Fruit fly (Drosophila melanogaster) whole organism, embryonic: ENCODE data around the gene CG9018.

Experiments used
- ATbp ChIP-seq: fragments of 200-800 bp; sonication (Bioruptor generic); optimal IDR thresholded peaks from 2 replicates; lab custom pipeline; 2017; ENCODE audit warnings: missing biosample characterization, mild to moderate bottlenecking, missing genetic modification characterization, missing genetic modification reagents
- Aef1 ChIP-seq: fragments of 200-800 bp; sonication (Bioruptor generic); IDR thresholded peaks from 3 replicates; pipeline ENCODE4 v1.3.6; 2022; ENCODE audit warnings: missing biosample characterization, missing genetic modification characterization
- B-H1 ChIP-seq: fragments of 200-800 bp; sonication (Bioruptor generic); IDR thresholded peaks from 3 replicates; pipeline ENCODE4 v1.3.6; 2022; ENCODE audit warnings: missing biosample characterization, missing genetic modification characterization
- CG10565 ChIP-seq: fragments of 200-800 bp; sonication (Bioruptor generic); optimal IDR thresholded peaks from 3 replicates; lab custom pipeline; 2016; ENCODE audit warnings: missing biosample characterization, mild to moderate bottlenecking, missing genetic modification characterization
- CG11695 ChIP-seq: fragments of 200-800 bp; sonication (Bioruptor generic); IDR thresholded peaks from 3 replicates; pipeline ENCODE4 v1.3.6; 2022; ENCODE audit warnings: missing biosample characterization, missing genetic modification characterization
- CG12071 ChIP-seq: fragments of 200-800 bp; sonication (Bioruptor generic); optimal IDR thresholded peaks from 3 replicates; lab custom pipeline; 2018; ENCODE audit warnings: missing biosample characterization, mild to moderate bottlenecking, missing genetic modification characterization
- CG14014 ChIP-seq: fragments of 200-800 bp; sonication (Bioruptor generic); IDR thresholded peaks from 2 replicates; pipeline ENCODE4 v1.3.6; 2022; ENCODE audit warnings: missing biosample characterization, missing genetic modification characterization
- CG14667 ChIP-seq: fragments of 200-800 bp; sonication (Bioruptor generic); IDR thresholded peaks from 2 replicates; pipeline ENCODE4 v1.3.6; 2022; ENCODE audit warnings: missing biosample characterization, missing genetic modification characterization
- CG15011 ChIP-seq: fragments of 200-800 bp; sonication (Bioruptor generic); optimal IDR thresholded peaks from 3 replicates; lab custom pipeline; 2018; ENCODE audit warnings: missing biosample characterization, mild to moderate bottlenecking, missing genetic modification characterization
- CG15073 ChIP-seq: fragments of 200-800 bp; sonication (Bioruptor generic); optimal IDR thresholded peaks from 2 replicates; lab custom pipeline; 2016; ENCODE audit warnings: missing biosample characterization, missing genetic modification characterization
- CG15696 ChIP-seq: fragments of 200-800 bp; sonication (Bioruptor generic); optimal IDR thresholded peaks from 2 replicates; lab custom pipeline; 2019; ENCODE audit warnings: missing biosample characterization, mild to moderate bottlenecking, missing genetic modification characterization, moderate library complexity
- CG1603 ChIP-seq: fragments of 200-800 bp; sonication (Bioruptor generic); optimal IDR thresholded peaks from 2 replicates; lab custom pipeline; 2019; ENCODE audit warnings: missing biosample characterization, mild to moderate bottlenecking, missing genetic modification characterization, moderate library complexity
- CG17361 ChIP-seq: fragments of 200-800 bp; sonication (Bioruptor generic); IDR thresholded peaks from 3 replicates; pipeline ENCODE4 v1.3.6; 2022; ENCODE audit warnings: missing biosample characterization, missing genetic modification characterization
- CG3847 ChIP-seq: fragments of 200-800 bp; sonication (Bioruptor generic); IDR thresholded peaks from 2 replicates; pipeline ENCODE4 v1.3.6; 2022; ENCODE audit warnings: missing biosample characterization, missing genetic modification characterization
- CG3995 ChIP-seq: fragments of 200-800 bp; sonication (Bioruptor generic); optimal IDR thresholded peaks from 3 replicates; lab custom pipeline; 2016; ENCODE audit warnings: missing biosample characterization, missing genetic modification characterization
- CG4328 ChIP-seq: fragments of 200-800 bp; sonication (Bioruptor generic); optimal IDR thresholded peaks from 3 replicates; lab custom pipeline; 2017; ENCODE audit warnings: missing biosample characterization, missing genetic modification reagents, missing genetic modification characterization
- CG4360 ChIP-seq: fragments of 200-800 bp; sonication (Bioruptor generic); IDR thresholded peaks from 2 replicates; pipeline ENCODE4 v1.3.6; 2022; ENCODE audit warnings: missing biosample characterization, missing genetic modification characterization
- CG7786 ChIP-seq: fragments of 200-800 bp; sonication (Bioruptor generic); optimal IDR thresholded peaks from 2 replicates; lab custom pipeline; 2016; ENCODE audit warnings: missing biosample characterization, missing genetic modification characterization
- CG8359 ChIP-seq: fragments of 200-800 bp; sonication (Bioruptor generic); optimal IDR thresholded peaks from 2 replicates; lab custom pipeline; 2017; ENCODE audit warnings: missing biosample characterization, mild to moderate bottlenecking, missing genetic modification characterization, borderline replicate concordance
- CkIIα-i1 ChIP-seq: fragments of 200-800 bp; sonication (Bioruptor generic); IDR thresholded peaks from 2 replicates; pipeline ENCODE4 v1.3.6; 2022; ENCODE audit warnings: missing biosample characterization, missing genetic modification characterization
- Deaf1 ChIP-seq: fragments of 200-800 bp; optimal IDR thresholded peaks from 3 replicates; lab custom pipeline; 2019; ENCODE audit warnings: missing biosample characterization, mild to moderate bottlenecking, missing genetic modification characterization, moderate library complexity
- Dref ChIP-seq: fragments of 200-800 bp; sonication (Bioruptor generic); IDR thresholded peaks from 2 replicates; pipeline ENCODE4 v1.3.6; 2022; ENCODE audit warnings: missing biosample characterization, missing genetic modification characterization
- GATAe ChIP-seq: fragments of 200-800 bp; sonication (Bioruptor generic); conservative IDR thresholded peaks from 2 replicates; pipeline ENCODE4 v1.3.6; 2022; ENCODE audit warnings: missing biosample characterization, missing genetic modification characterization
- H2.0 ChIP-seq: fragments of 200-800 bp; sonication (Bioruptor generic); IDR thresholded peaks from 2 replicates; pipeline ENCODE4 v1.3.6; 2022; ENCODE audit warnings: missing biosample characterization, missing genetic modification characterization
- HLH4C ChIP-seq: fragments of 200-800 bp; sonication (Bioruptor generic); IDR thresholded peaks from 3 replicates; pipeline ENCODE4 v1.3.6; 2022; ENCODE audit warnings: missing biosample characterization, missing genetic modification characterization; ENCODE audit not compliant: partially characterized antibody
- HmgD ChIP-seq: fragments of 200-800 bp; sonication (Bioruptor generic); optimal IDR thresholded peaks from 3 replicates; lab custom pipeline; 2016; ENCODE audit warnings: missing biosample characterization, missing genetic modification characterization
- Hr3 ChIP-seq: fragments of 200-800 bp; sonication (Bioruptor generic); optimal IDR thresholded peaks from 3 replicates; lab custom pipeline; 2016; ENCODE audit warnings: missing biosample characterization, missing genetic modification characterization
- NK7.1 ChIP-seq: fragments of 200-800 bp; sonication (Bioruptor generic); optimal IDR thresholded peaks from 3 replicates; lab custom pipeline; 2016; ENCODE audit warnings: missing biosample characterization, missing genetic modification characterization
- Nf-YB ChIP-seq: fragments of 200-800 bp; sonication (Bioruptor generic); optimal IDR thresholded peaks from 3 replicates; lab custom pipeline; 2019; ENCODE audit warnings: missing biosample characterization, mild to moderate bottlenecking, missing genetic modification characterization, moderate library complexity
- Opbp ChIP-seq: fragments of 200-800 bp; sonication (Bioruptor generic); IDR thresholded peaks from 3 replicates; pipeline ENCODE4 v1.3.6; 2022; ENCODE audit warnings: missing biosample characterization, missing genetic modification characterization; ENCODE audit not compliant: partially characterized antibody
- Rx ChIP-seq: fragments of 200-800 bp; sonication (Bioruptor generic); IDR thresholded peaks from 2 replicates; pipeline ENCODE4 v1.3.6; 2022; ENCODE audit warnings: missing biosample characterization, missing genetic modification characterization
- Spps ChIP-seq: fragments of 200-800 bp; sonication (Bioruptor generic); optimal IDR thresholded peaks from 2 replicates; lab custom pipeline; 2018; ENCODE audit warnings: missing biosample characterization, mild to moderate bottlenecking, missing genetic modification characterization
- ato ChIP-seq: fragments of 200-800 bp; sonication (Bioruptor generic); IDR thresholded peaks from 2 replicates; pipeline ENCODE4 v1.3.6; 2022; ENCODE audit warnings: missing biosample characterization, missing genetic modification characterization; ENCODE audit not compliant: partially characterized antibody
- bsh ChIP-seq, 2 experiments: fragments of 200-800 bp; sonication (Bioruptor generic); optimal IDR thresholded peaks; 2 replicates each; lab custom pipeline; 2017 to 2018; ENCODE audit warnings: mild to moderate bottlenecking in 2 of 2, missing biosample characterization in 2 of 2, missing genetic modification characterization in 2 of 2, moderate library complexity in 1 of 2
- cato ChIP-seq: fragments of 200-800 bp; sonication (Bioruptor generic); optimal IDR thresholded peaks from 2 replicates; lab custom pipeline; 2016; ENCODE audit warnings: missing biosample characterization, missing genetic modification characterization, borderline replicate concordance
- chn ChIP-seq: fragments of 200-800 bp; sonication (Bioruptor generic); optimal IDR thresholded peaks from 2 replicates; lab custom pipeline; 2016; ENCODE audit warnings: missing biosample characterization, missing genetic modification characterization
- corto ChIP-seq: fragments of 200-800 bp; sonication (Bioruptor generic); optimal IDR thresholded peaks from 2 replicates; lab custom pipeline; 2016; ENCODE audit warnings: missing biosample characterization, mild to moderate bottlenecking, missing genetic modification characterization, moderate library complexity
- da ChIP-seq: fragments of 200-800 bp; sonication (Bioruptor generic); optimal IDR thresholded peaks from 2 replicates; lab custom pipeline; 2016; ENCODE audit warnings: missing biosample characterization, missing genetic modification characterization
- disco-r ChIP-seq: fragments of 200-800 bp; sonication (Bioruptor generic); optimal IDR thresholded peaks from 2 replicates; lab custom pipeline; 2016; ENCODE audit warnings: missing biosample characterization, missing genetic modification characterization
- dysf ChIP-seq: fragments of 200-800 bp; sonication (Bioruptor generic); IDR thresholded peaks from 3 replicates; pipeline ENCODE4 v1.3.6; 2022; ENCODE audit warnings: missing biosample characterization, missing genetic modification characterization
- fd102C ChIP-seq: fragments of 200-800 bp; sonication (Bioruptor generic); optimal IDR thresholded peaks from 2 replicates; lab custom pipeline; 2018; ENCODE audit warnings: missing biosample characterization, mild to moderate bottlenecking, missing genetic modification characterization, moderate library complexity
- ftz-f1 ChIP-seq: fragments of 200-800 bp; sonication (Bioruptor generic); optimal IDR thresholded peaks from 2 replicates; lab custom pipeline; 2016; ENCODE audit warnings: missing biosample characterization, missing genetic modification characterization
- gce ChIP-seq: fragments of 200-800 bp; sonication (Bioruptor generic); IDR thresholded peaks from 3 replicates; pipeline ENCODE4 v1.3.6; 2022; ENCODE audit warnings: missing biosample characterization, missing genetic modification characterization
- gsb ChIP-seq: fragments of 200-800 bp; sonication (Bioruptor generic); IDR thresholded peaks from 2 replicates; pipeline ENCODE4 v1.3.6; 2022; ENCODE audit warnings: missing biosample characterization, missing genetic modification characterization
- gt ChIP-seq: fragments of 200-800 bp; sonication (Bioruptor generic); IDR thresholded peaks from 2 replicates; pipeline ENCODE4 v1.3.6; 2022; ENCODE audit warnings: missing biosample characterization, missing genetic modification characterization
- oc ChIP-seq: fragments of 200-800 bp; sonication (Bioruptor generic); optimal IDR thresholded peaks from 2 replicates; lab custom pipeline; 2018; ENCODE audit warnings: missing biosample characterization, mild to moderate bottlenecking, missing genetic modification characterization, moderate library complexity
- onecut ChIP-seq: fragments of 200-800 bp; sonication (Bioruptor generic); IDR thresholded peaks from 2 replicates; pipeline ENCODE4 v1.3.6; 2022; ENCODE audit warnings: missing biosample characterization, missing genetic modification characterization
- seq ChIP-seq: fragments of 200-800 bp; sonication (Bioruptor generic); IDR thresholded peaks from 2 replicates; pipeline ENCODE4 v1.3.6; 2022; ENCODE audit warnings: missing biosample characterization, missing genetic modification characterization
- sr ChIP-seq: fragments of 200-800 bp; sonication (Bioruptor generic); IDR thresholded peaks from 3 replicates; pipeline ENCODE4 v1.3.6; 2022; ENCODE audit warnings: missing biosample characterization, missing genetic modification characterization
- vnd ChIP-seq: fragments of 200-800 bp; sonication (Bioruptor generic); IDR thresholded peaks from 3 replicates; pipeline ENCODE4 v1.3.6; 2022; ENCODE audit warnings: missing biosample characterization, missing genetic modification characterization; ENCODE audit not compliant: partially characterized antibody

The CG9018 gene

DNA sequence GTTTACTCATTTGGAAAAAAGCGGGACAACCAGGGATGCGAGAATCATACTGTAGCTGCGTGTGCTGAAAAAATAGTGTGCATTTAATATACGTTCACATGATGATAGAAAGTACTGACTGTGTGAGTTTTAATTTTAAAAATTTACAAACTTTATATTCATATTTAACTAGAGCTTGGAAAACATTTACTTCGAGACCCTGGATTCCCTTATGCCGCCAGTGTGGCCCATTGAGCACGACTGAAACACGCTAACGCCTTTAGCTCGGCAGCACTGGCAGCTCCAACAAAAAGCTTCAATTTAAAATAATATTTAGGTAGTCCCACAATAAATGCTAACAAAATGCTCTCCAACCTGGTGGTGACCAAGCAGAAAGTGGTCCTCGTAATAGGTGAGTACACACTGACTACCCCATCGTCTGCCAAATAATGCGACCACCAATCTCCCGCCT lies 20.6 kb upstream of the CG9018 start, which contains the start of the genes CG1275 and Elp5 (continued):
- peak; percentile 100 for TF ChIP-seq dysf
- TF ChIP-seq CG12071: peak; percentile 92
- peak; percentile 99 for TF ChIP-seq Aef1 (GFP tag; lab: Robert Waterston, UW)
- TF ChIP-seq fd102C (GFP tag; lab: Kevin White, UChicago): peak; percentile 80
- TF ChIP-seq CG15073: peak; percentile 84
- peak; percentile 93 for TF ChIP-seq CG4328
- TF ChIP-seq CG15696 (tag; lab: Kevin White, UChicago): peak; percentile 93
- peak; percentile 81 for TF ChIP-seq Deaf1 (tag; lab: Kevin White, UChicago)
- peak; percentile 99 for TF ChIP-seq CG17361
- TF ChIP-seq CG3847 (GFP tag; lab: Robert Waterston, UW): peak; percentile 100
- peak; percentile 99 for TF ChIP-seq gsb (GFP tag; lab: Robert Waterston, UW)
- TF ChIP-seq HmgD (GFP tag; lab: Kevin White, UChicago): peak; percentile 86
- TF ChIP-seq oc (tag; lab: Kevin White, UChicago): peak; percentile 97
- peak; percentile 100 for TF ChIP-seq CG14014 (GFP tag; lab: Robert Waterston, UW)
- peak; percentile 99 for TF ChIP-seq GATAe (GFP tag; lab: Robert Waterston, UW)
- TF ChIP-seq bsh (GFP tag; optimal IDR thresholded peaks at IDR 0.05; lab: Kevin White, UChicago): peak; percentile 94 to 99
- peak; percentile 99 for TF ChIP-seq gt
- peak; percentile 97 for TF ChIP-seq Hr3
- peak; percentile 58 for TF ChIP-seq Dref (GFP tag; lab: Robert Waterston, UW)
- peak; percentile 99 for TF ChIP-seq B-H1
- TF ChIP-seq disco-r (GFP tag; lab: Kevin White, UChicago): peak; percentile 95
- peak; percentile 99 for TF ChIP-seq H2.0 (GFP tag; lab: Robert Waterston, UW)
- TF ChIP-seq ATbp: peak; percentile 97
- peak; percentile 99 for TF ChIP-seq gce
- TF ChIP-seq chn (GFP tag; lab: Kevin White, UChicago): peak; percentile 98
- TF ChIP-seq CG11695: peak; percentile 99
- peak; percentile 85 for TF ChIP-seq CG8359 (GFP tag; lab: Kevin White, UChicago)
- peak; percentile 90 for TF ChIP-seq CG4360 (GFP tag; lab: Robert Waterston, UW)
- TF ChIP-seq CG3995: peak; percentile 83
- peak; percentile 97 for TF ChIP-seq CkIIα-i1
- TF ChIP-seq Rx (GFP tag; lab: Robert Waterston, UW): peak; percentile 99
- 0 out of 2 replicates have a peak, but pooled peaks have one; percentile 6 for TF ChIP-seq ato (GFP tag; lab: Robert Waterston, UW)
- peak; percentile 57 for TF ChIP-seq CG10565 (GFP tag; lab: Kevin White, UChicago)
- peak; percentile 98 for TF ChIP-seq CG1603 (tag; lab: Kevin White, UChicago)
- peak; percentile 98 for TF ChIP-seq onecut (GFP tag; lab: Robert Waterston, UW)
- peak; percentile 97 for TF ChIP-seq cato (GFP tag; lab: Kevin White, UChicago)
- peak; percentile 93 for TF ChIP-seq NK7.1 (GFP tag; lab: Kevin White, UChicago)
- peak; percentile 90 for TF ChIP-seq da
- TF ChIP-seq CG14667: peak; percentile 99
- TF ChIP-seq ftz-f1 (GFP tag; lab: Kevin White, UChicago): peak; percentile 86
- TF ChIP-seq HLH4C (GFP tag; lab: Robert Waterston, UW): 0 out of 3 replicates have a peak, but pooled peaks have one; percentile 27
- TF ChIP-seq corto (GFP tag; lab: Kevin White, UChicago): peak; percentile 96
- TF ChIP-seq Opbp (GFP tag; lab: Robert Waterston, UW): no peak
- peak; percentile 91 for TF ChIP-seq CG15011 (GFP tag; lab: Kevin White, UChicago)
- peak; percentile 87 for TF ChIP-seq Nf-YB (GFP tag; lab: Kevin White, UChicago)
- peak; percentile 99 for TF ChIP-seq seq (GFP tag; lab: Robert Waterston, UW)
- TF ChIP-seq Spps: peak; percentile 92
- peak; percentile 97 for TF ChIP-seq CG7786 (GFP tag; lab: Kevin White, UChicago)
- TF ChIP-seq sr (GFP tag; lab: Robert Waterston, UW): peak; percentile 98
- no peak for TF ChIP-seq vnd (GFP tag; lab: Robert Waterston, UW)
